Worm (Caenorhabditis elegans): ENCODE data around the gene C04G6.13.

C04G6.13 gene

DNA sequence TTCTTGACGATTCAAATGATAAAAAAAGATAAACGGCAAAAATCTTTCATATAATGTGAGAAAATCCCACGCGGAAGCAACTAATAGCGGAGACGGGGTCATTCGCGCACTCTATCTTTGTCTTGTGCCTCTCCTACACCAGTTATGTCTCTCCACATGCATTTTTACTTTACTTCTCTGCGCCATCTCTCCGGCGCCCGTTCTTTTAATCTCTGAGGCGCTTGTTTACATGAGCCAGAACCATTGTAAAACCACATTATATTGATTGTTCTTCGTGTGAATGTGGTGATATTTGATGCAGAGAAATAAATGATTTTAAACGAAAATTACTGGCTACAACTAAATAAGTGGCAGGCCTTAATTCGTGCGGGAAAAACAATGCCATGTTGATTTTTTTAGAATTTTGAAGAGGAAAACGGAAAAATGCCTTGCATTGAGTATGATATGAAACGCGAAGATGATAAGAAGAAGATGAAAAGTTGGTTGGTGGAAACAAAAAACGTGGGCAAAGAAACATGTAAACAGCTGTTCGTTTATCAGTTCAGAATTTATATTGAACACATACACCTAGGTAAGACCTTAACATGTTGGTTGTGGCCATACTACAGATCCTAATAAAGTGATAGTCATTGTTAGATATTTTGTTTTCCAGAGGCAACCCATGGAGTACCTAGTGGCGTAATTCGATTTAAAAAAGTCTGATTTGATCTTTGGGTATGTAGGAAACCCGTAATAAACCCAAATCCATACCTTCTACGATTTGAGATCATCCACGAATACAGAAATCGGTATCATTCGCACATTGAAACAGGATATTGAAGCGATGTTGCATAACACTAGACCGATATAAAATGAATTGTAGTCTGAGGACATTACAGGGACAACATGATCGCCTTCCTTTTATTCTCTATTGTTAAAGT, 1.4 kb upstream of the C04G6.13 start, which contains the start of gene C04G6.2 (continued):
- TF ChIP-seq nhr-12 (tag; optimal IDR thresholded peaks at IDR 0.05) (no peak), nhr-23 (tag; optimal IDR thresholded peaks at IDR 0.05) (no peak), mbf-1 (tag; optimal IDR thresholded peaks at IDR 0.05) (no peak), sem-4 (tag; optimal IDR thresholded peaks at IDR 0.05) (no peak), nhr-237 (tag; optimal IDR thresholded peaks at IDR 0.05) (no peak), ceh-16 (tag; optimal IDR thresholded peaks at IDR 0.05) (no peak), nhr-129 (tag; optimal IDR thresholded peaks at IDR 0.05) (peak; percentile 55), alr-1 (tag; optimal IDR thresholded peaks at IDR 0.05) (no peak), unc-55 (GFP tag; optimal IDR thresholded peaks at IDR 0.05) (peak; percentile 51), snpc-4 (tag; optimal IDR thresholded peaks at IDR 0.05) (peak; percentile 5), mab-5 (tag; optimal IDR thresholded peaks at IDR 0.05) (no peak), dmd-4 (tag; optimal IDR thresholded peaks at IDR 0.05) (no peak), sma-9 (GFP tag; optimal IDR thresholded peaks at IDR 0.05) (peak; percentile 69), sma-9 (tag; optimal IDR thresholded peaks at IDR 0.05) (no peak), skn-1 (tag; optimal IDR thresholded peaks at IDR 0.05) (no peak), Y55F3AM.14 (GFP tag; optimal IDR thresholded peaks at IDR 0.05) (no peak), nhr-10 (tag; optimal IDR thresholded peaks at IDR 0.05) (no peak), ZK546.5 (tag; optimal IDR thresholded peaks at IDR 0.05) (no peak), ama-1 (optimal IDR thresholded peaks at IDR 0.05) (peak; percentile 37), ztf-11 (tag; optimal IDR thresholded peaks at IDR 0.05) (no peak), mdl-1 (tag; optimal IDR thresholded peaks at IDR 0.05) (peak in 1 of 2 experiments; percentile 36), ztf-4 (tag; optimal IDR thresholded peaks at IDR 0.05) (peak; percentile 11), ceh-82 (tag; optimal IDR thresholded peaks at IDR 0.05) (no peak), nhr-25 (tag; optimal IDR thresholded peaks at IDR 0.05) (no peak)

- TF ChIP-seq unc-55 (GFP tag; optimal IDR thresholded peaks at IDR 0.05) (no peak), F13H6.1 (tag; optimal IDR thresholded peaks at IDR 0.05) (no peak), lin-39 (tag; optimal IDR thresholded peaks at IDR 0.05) (no peak), gmeb-1 (tag; optimal IDR thresholded peaks at IDR 0.05) (no peak), nhr-77 (tag; optimal IDR thresholded peaks at IDR 0.05) (no peak), snpc-4 (tag; optimal IDR thresholded peaks at IDR 0.05) (no peak), sma-9 (GFP tag; optimal IDR thresholded peaks at IDR 0.05) (no peak), sma-9 (tag; optimal IDR thresholded peaks at IDR 0.05) (no peak), ceh-16 (tag; optimal IDR thresholded peaks at IDR 0.05) (no peak), unc-62 (GFP tag; optimal IDR thresholded peaks at IDR 0.05) (no peak), lsy-2 (tag; optimal IDR thresholded peaks at IDR 0.05) (no peak), fos-1 (tag; optimal IDR thresholded peaks at IDR 0.05) (no peak), C34F6.9 (tag; optimal IDR thresholded peaks at IDR 0.05) (no peak), ceh-82 (tag; optimal IDR thresholded peaks at IDR 0.05) (no peak), nhr-129 (tag; optimal IDR thresholded peaks at IDR 0.05) (no peak), lin-13 (GFP tag; optimal IDR thresholded peaks at IDR 0.05) (no peak), crh-2 (tag; optimal IDR thresholded peaks at IDR 0.05) (no peak), nhr-6 (tag; optimal IDR thresholded peaks at IDR 0.05) (no peak), sma-3 (GFP tag; optimal IDR thresholded peaks at IDR 0.05) (no peak), mbf-1 (tag; optimal IDR thresholded peaks at IDR 0.05) (no peak), blmp-1 (tag; optimal IDR thresholded peaks at IDR 0.05; ENCODE audit: insufficient read depth) (no peak)
Observed at ce11 chrII:5099034-5099433, 5.0 kb downstream of the C04G6.13 start.

DNA sequence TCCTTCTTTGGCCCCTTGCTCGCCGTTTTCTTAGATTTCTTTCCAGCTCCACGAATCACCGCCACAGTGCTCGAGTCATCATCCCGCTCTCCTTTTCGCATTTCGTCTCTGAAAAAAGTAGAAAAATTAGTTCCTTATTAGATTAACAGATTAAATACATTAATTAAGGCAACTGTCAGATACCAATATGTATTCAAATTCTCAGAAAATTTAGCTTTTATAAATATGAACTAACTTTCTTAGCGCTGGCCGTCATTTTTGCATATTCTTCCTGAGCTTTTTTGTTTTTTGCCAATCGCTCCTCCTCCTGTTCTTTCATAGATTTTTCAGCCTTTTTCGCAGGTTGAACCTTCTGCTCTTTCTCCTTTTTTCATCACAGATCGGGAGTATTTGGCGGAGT, 5.6 kb downstream of the C04G6.13 start, which contains the start of gene C04G6.6:
C04G6.6 (minus strand) TSS at position 101 of the 400 bp plus-strand sequence.
- TF ChIP-seq Y55F3AM.14 (GFP tag; optimal IDR thresholded peaks at IDR 0.05) = no peak
- no peak for TF ChIP-seq lin-11 (tag; optimal IDR thresholded peaks at IDR 0.05)
- no peak for TF ChIP-seq skn-1 (tag; optimal IDR thresholded peaks at IDR 0.05)
- TF ChIP-seq sma-9 (GFP tag; optimal IDR thresholded peaks at IDR 0.05) = no peak
- TF ChIP-seq sma-9 (tag; optimal IDR thresholded peaks at IDR 0.05) = no peak
- no peak for TF ChIP-seq mbf-1 (tag; optimal IDR thresholded peaks at IDR 0.05)
- TF ChIP-seq lsy-2 (tag; optimal IDR thresholded peaks at IDR 0.05) = no peak
- no peak for TF ChIP-seq unc-62 (GFP tag; optimal IDR thresholded peaks at IDR 0.05)
- no peak for TF ChIP-seq ceh-16 (tag; optimal IDR thresholded peaks at IDR 0.05)
- TF ChIP-seq lin-13 (GFP tag; optimal IDR thresholded peaks at IDR 0.05) = no peak
- no peak for TF ChIP-seq ztf-4 (tag; optimal IDR thresholded peaks at IDR 0.05)
- TF ChIP-seq crh-2 (tag; optimal IDR thresholded peaks at IDR 0.05) = no peak
- TF ChIP-seq blmp-1 (tag; optimal IDR thresholded peaks at IDR 0.05; ENCODE audit: insufficient read depth) = no peak
- no peak for TF ChIP-seq R02D3.7 (tag; optimal IDR thresholded peaks at IDR 0.05)
- TF ChIP-seq zag-1 (tag; optimal IDR thresholded peaks at IDR 0.05) = no peak
- TF ChIP-seq ztf-1 (GFP tag; conservative IDR thresholded peaks at IDR 0.05) = no peak
- TF ChIP-seq ZK546.5 (tag; optimal IDR thresholded peaks at IDR 0.05) = no peak
